Worm (Caenorhabditis elegans) whole organism, midembryonic: Measurements from ENCODE around the gene F11A5.18.

Experiments used
- T22C8.4 ChIP-seq: fragments of 200-800 bp; sonication (Bioruptor generic); IDR thresholded peaks from 2 replicates; pipeline ENCODE4 v1.3.6; 2022; ENCODE audit warnings: missing genetic modification characterization, missing compliant biosample characterization
- cog-1 ChIP-seq: sonication (generic microtip); optimal IDR thresholded peaks from 2 replicates; lab custom pipeline; 2016; ENCODE audit warnings: missing genetic modification characterization, missing compliant biosample characterization
- flt-1 ChIP-seq: fragments of 200-800 bp; sonication (Bioruptor generic); IDR thresholded peaks from 2 replicates; pipeline ENCODE4 v1.3.6; 2022; ENCODE audit warnings: missing genetic modification characterization, missing compliant biosample characterization
- med-1 ChIP-seq: sonication (generic microtip); optimal IDR thresholded peaks from 2 replicates; lab custom pipeline; 2017; ENCODE audit warnings: missing genetic modification characterization, mild to moderate bottlenecking, missing compliant biosample characterization, antibody characterized with exemption, missing genetic modification reagents; ENCODE audit not compliant: insufficient read depth
- ref-1 ChIP-seq: fragments of 200-800 bp; sonication (Bioruptor generic); conservative IDR thresholded peaks from 2 replicates; pipeline ENCODE4 v1.3.6; 2022; ENCODE audit warnings: missing genetic modification reagents, missing genetic modification characterization, missing compliant biosample characterization
- tab-1 ChIP-seq: fragments of 200-800 bp; sonication (Bioruptor generic); IDR thresholded peaks from 2 replicates; pipeline ENCODE4 v1.3.6; 2022; ENCODE audit warnings: missing genetic modification characterization, missing compliant biosample characterization
- ztf-23 ChIP-seq: fragments of 200-800 bp; sonication (Bioruptor generic); IDR thresholded peaks from 2 replicates; pipeline ENCODE4 v1.3.6; 2022; ENCODE audit warnings: missing genetic modification reagents, missing genetic modification characterization, missing compliant biosample characterization
- ztf-29 ChIP-seq: fragments of 200-800 bp; sonication (Bioruptor generic); IDR thresholded peaks from 2 replicates; pipeline ENCODE4 v1.3.6; 2022; ENCODE audit warnings: missing genetic modification reagents, missing genetic modification characterization, missing compliant biosample characterization

DNA sequence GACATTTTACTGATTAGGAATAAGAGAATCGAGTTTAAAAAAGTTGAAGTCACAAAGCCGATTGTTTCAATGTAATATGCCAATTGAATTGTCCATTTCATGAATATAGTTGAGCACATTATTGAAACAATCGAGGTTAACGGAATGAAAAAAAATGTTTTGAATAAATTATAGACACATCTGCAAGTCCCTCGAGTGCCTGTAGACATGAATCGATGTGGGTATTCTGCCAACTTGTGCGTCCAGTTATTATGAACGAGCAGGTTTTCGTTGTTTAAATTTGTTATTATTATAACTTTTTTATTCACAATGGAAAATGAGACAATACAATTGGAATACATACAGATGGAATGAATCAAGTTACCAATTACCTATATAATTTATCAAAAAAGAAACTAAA is 44.3 kb upstream of the F11A5.18 start, which contains the start of gene str-99:
- TF ChIP-seq ztf-23 (GFP tag; lab: Robert Waterston, UW) = no peak
- no peak for TF ChIP-seq flt-1 (GFP tag; lab: Robert Waterston, UW)
- TF ChIP-seq med-1 (GFP tag; lab: Kevin White, UChicago) = no peak
- TF ChIP-seq cog-1 (tag; lab: Kevin White, UChicago) = no peak
- no peak for TF ChIP-seq ref-1
- no peak for TF ChIP-seq T22C8.4 (GFP tag; lab: Robert Waterston, UW)
- TF ChIP-seq tab-1 (GFP tag; lab: Robert Waterston, UW) = no peak
- no peak for TF ChIP-seq ztf-29 (GFP tag; lab: Robert Waterston, UW)
